Fruit fly (Drosophila melanogaster): Measurements from ENCODE around the gene Top1.

Top1 gene

dm6 chrX:15323302-15323880 is 4.1 kb downstream of the Top1 start (continued):
- TF ChIP-seq Dek (tag; optimal IDR thresholded peaks at IDR 0.05) (peak; percentile 79), nom (GFP tag; optimal IDR thresholded peaks at IDR 0.05) (peak; percentile 72), CG13775 (GFP tag; optimal IDR thresholded peaks at IDR 0.05) (peak; percentile 64), Kr (GFP tag; optimal IDR thresholded peaks at IDR 0.05) (no peak), cwo (GFP tag; optimal IDR thresholded peaks at IDR 0.05) (peak; percentile 81), CG14710 (tag; optimal IDR thresholded peaks at IDR 0.05) (peak; percentile 49), sisA (GFP tag; IDR thresholded peaks at IDR 0.05) (peak; percentile 95), Dip3 (GFP tag; optimal IDR thresholded peaks at IDR 0.05) (peak; percentile 75), prd (optimal IDR thresholded peaks at IDR 0.05) (no peak), prd (GFP tag; IDR thresholded peaks at IDR 0.05) (peak; percentile 90), sob (GFP tag; IDR thresholded peaks at IDR 0.05) (peak; percentile 93), HmgZ (tag; optimal IDR thresholded peaks at IDR 0.05) (peak; percentile 85), CG17385 (GFP tag; optimal IDR thresholded peaks at IDR 0.05) (peak; percentile 78), pnt (GFP tag; optimal IDR thresholded peaks at IDR 0.05) (peak; percentile 87), CG15269 (tag; optimal IDR thresholded peaks at IDR 0.05) (peak; percentile 81), Bteb2 (GFP tag; optimal IDR thresholded peaks at IDR 0.05) (peak; percentile 68), fd96Cb (tag; optimal IDR thresholded peaks at IDR 0.05) (peak; percentile 50), exex (tag; optimal IDR thresholded peaks at IDR 0.05) (peak; percentile 51), CG16813 (GFP tag; IDR thresholded peaks at IDR 0.05; ENCODE audit: partially characterized antibody) (no peak), stwl (tag; optimal IDR thresholded peaks at IDR 0.05) (peak; percentile 34), ems (GFP tag; optimal IDR thresholded peaks at IDR 0.05) (peak; percentile 81), CG10431 (GFP tag; optimal IDR thresholded peaks at IDR 0.05) (peak; percentile 79), CG30020 (tag; optimal IDR thresholded peaks at IDR 0.05) (no peak), CG17612 (GFP tag; IDR thresholded peaks at IDR 0.05) (peak; percentile 67), Ptx1 (GFP tag; IDR thresholded peaks at IDR 0.05) (peak; percentile 90), slbo (GFP tag; IDR thresholded peaks at IDR 0.05) (peak; percentile 97), CG11085 (GFP tag; IDR thresholded peaks at IDR 0.05) (peak; percentile 87), Spps (tag; optimal IDR thresholded peaks at IDR 0.05) (peak; percentile 12), HLHmδ (GFP tag; optimal IDR thresholded peaks at IDR 0.05) (peak; percentile 83), B-H2 (GFP tag; optimal IDR thresholded peaks at IDR 0.05) (peak; percentile 82), odd (GFP tag; optimal IDR thresholded peaks at IDR 0.05) (peak; percentile 47), pfk (GFP tag; optimal IDR thresholded peaks at IDR 0.05) (peak; percentile 63), danr (GFP tag; IDR thresholded peaks at IDR 0.05) (peak; percentile 49; the same call in 1 of the 2 replicates), CG9797 (GFP tag; optimal IDR thresholded peaks at IDR 0.05) (peak; percentile 15), Xbp1 (GFP tag; optimal IDR thresholded peaks at IDR 0.05) (peak; percentile 91), so (GFP tag; IDR thresholded peaks at IDR 0.05) (peak; percentile 87), CG18262 (tag; optimal IDR thresholded peaks at IDR 0.05) (peak; percentile 47), E2f2 (GFP tag; IDR thresholded peaks at IDR 0.05) (peak; percentile 66; the same call in 1 of the 2 replicates), Eip74EF (GFP tag; optimal IDR thresholded peaks at IDR 0.05) (peak in 1 of 2 experiments; percentile 59), CG11695 (GFP tag; IDR thresholded peaks at IDR 0.05) (peak; percentile 48; the same call in 1 of the 3 replicates), CG6272 (GFP tag; IDR thresholded peaks at IDR 0.05) (peak; percentile 61), CG12071 (GFP tag; optimal IDR thresholded peaks at IDR 0.05) (peak; percentile 85), CG9876 (GFP tag; optimal IDR thresholded peaks at IDR 0.05) (peak; percentile 76), Abd-B (GFP tag; optimal IDR thresholded peaks at IDR 0.05) (peak; percentile 27), chm (GFP tag; IDR thresholded peaks at IDR 0.05) (peak; percentile 93), sens-2 (GFP tag; IDR thresholded peaks at IDR 0.05) (peak; percentile 75; the same call in 1 of the 2 replicates), otp (GFP tag; IDR thresholded peaks at IDR 0.05) (peak; percentile 88), Ets65A (GFP tag) (peak; percentile 98), Gug (GFP tag; IDR thresholded peaks at IDR 0.05) (peak; percentile 98), Atf6 (GFP tag; IDR thresholded peaks at IDR 0.05) (peak; percentile 88)
